Fruit fly (Drosophila melanogaster): ENCODE measurements around the gene Rpn7.

- TF ChIP-seq Abd-B (GFP tag; optimal IDR thresholded peaks at IDR 0.05) = no peak
- no peak for TF ChIP-seq usp (GFP tag; optimal IDR thresholded peaks at IDR 0.05)
- TF ChIP-seq N (GFP tag; optimal IDR thresholded peaks at IDR 0.05) = no peak
- no peak for TF ChIP-seq Hr83 (GFP tag; optimal IDR thresholded peaks at IDR 0.05; ENCODE audit: poor library complexity, severe bottlenecking)
- TF ChIP-seq OdsH (GFP tag; optimal IDR thresholded peaks at IDR 0.05) = peak; percentile 43
- no peak for TF ChIP-seq Myc (optimal IDR thresholded peaks at IDR 0.05)
- peak; percentile 74 for TF ChIP-seq br (GFP tag; optimal IDR thresholded peaks at IDR 0.05)
- TF ChIP-seq psq (GFP tag; optimal IDR thresholded peaks at IDR 0.05) = no peak
- TF ChIP-seq woc (GFP tag; optimal IDR thresholded peaks at IDR 0.05) = peak; percentile 21
- no peak for TF ChIP-seq Dfd (GFP tag; optimal IDR thresholded peaks at IDR 0.05)
- no peak for TF ChIP-seq Hr78 (GFP tag; optimal IDR thresholded peaks at IDR 0.05)
- TF ChIP-seq h (GFP tag; optimal IDR thresholded peaks at IDR 0.05) = peak; percentile 74
- peak; percentile 59 for TF ChIP-seq rgr (GFP tag; optimal IDR thresholded peaks at IDR 0.05)
- TF ChIP-seq pan (optimal IDR thresholded peaks at IDR 0.05) = no peak
Measured at dm6 chr3R:22468829-22469487, 7.1 kb upstream of the Rpn7 start.

All from whole organism, wandering third instar larva.